Fruit fly (Drosophila melanogaster) whole organism, embryonic: ENCODE results near the gene Herc4.

Experiments
- Bdp1 ChIP-seq: fragments of 200-800 bp; sonication (Bioruptor generic); optimal IDR thresholded peaks from 3 replicates; lab custom pipeline; 2016; ENCODE audit warnings: missing biosample characterization, missing genetic modification characterization
- Blimp-1 ChIP-seq: fragments of 200-800 bp; sonication (Bioruptor generic); optimal IDR thresholded peaks from 3 replicates; lab custom pipeline; 2018; ENCODE audit warnings: missing biosample characterization, missing genetic modification characterization, mild to moderate bottlenecking, moderate library complexity, missing genetic modification reagents
- CG10147 ChIP-seq: fragments of 200-800 bp; sonication (Bioruptor generic); optimal IDR thresholded peaks from 2 replicates; lab custom pipeline; 2019; ENCODE audit warnings: missing biosample characterization, mild to moderate bottlenecking, missing genetic modification characterization, moderate library complexity
- CG10274 ChIP-seq: fragments of 200-800 bp; sonication (Bioruptor generic); optimal IDR thresholded peaks from 3 replicates; lab custom pipeline; 2017; ENCODE audit warnings: missing biosample characterization, mild to moderate bottlenecking, missing genetic modification characterization
- CG12071 ChIP-seq: fragments of 200-800 bp; sonication (Bioruptor generic); optimal IDR thresholded peaks from 3 replicates; lab custom pipeline; 2018; ENCODE audit warnings: missing biosample characterization, mild to moderate bottlenecking, missing genetic modification characterization
- CG12155 ChIP-seq: fragments of 200-800 bp; sonication (Bioruptor generic); optimal IDR thresholded peaks from 3 replicates; lab custom pipeline; 2016; ENCODE audit warnings: missing biosample characterization, missing genetic modification characterization
- CG14050 ChIP-seq: fragments of 200-800 bp; sonication (Bioruptor generic); IDR thresholded peaks from 3 replicates; pipeline ENCODE4 v1.3.6; 2022; ENCODE audit warnings: missing biosample characterization, missing genetic modification characterization
- CG14667 ChIP-seq: fragments of 200-800 bp; sonication (Bioruptor generic); IDR thresholded peaks from 2 replicates; pipeline ENCODE4 v1.3.6; 2022; ENCODE audit warnings: missing biosample characterization, missing genetic modification characterization
- CG17385 ChIP-seq: fragments of 200-800 bp; sonication (Bioruptor generic); optimal IDR thresholded peaks from 3 replicates; lab custom pipeline; 2018; ENCODE audit warnings: missing biosample characterization, mild to moderate bottlenecking, missing genetic modification characterization
- CG17912 ChIP-seq: fragments of 200-800 bp; sonication (Bioruptor generic); optimal IDR thresholded peaks from 2 replicates; lab custom pipeline; 2018; ENCODE audit warnings: missing biosample characterization, mild to moderate bottlenecking, missing genetic modification characterization
- CG31365 ChIP-seq: fragments of 200-800 bp; sonication (Bioruptor generic); optimal IDR thresholded peaks from 2 replicates; lab custom pipeline; 2018; ENCODE audit warnings: missing biosample characterization, mild to moderate bottlenecking, missing genetic modification characterization
- CG31441 ChIP-seq: fragments of 200-800 bp; sonication (Bioruptor generic); IDR thresholded peaks from 2 replicates; pipeline ENCODE4 v1.3.6; 2022; ENCODE audit warnings: missing biosample characterization, missing genetic modification characterization
- CG3163 ChIP-seq: fragments of 200-800 bp; sonication (Bioruptor generic); optimal IDR thresholded peaks from 3 replicates; lab custom pipeline; 2016; ENCODE audit warnings: missing biosample characterization, missing genetic modification characterization
- CG4328 ChIP-seq: fragments of 200-800 bp; sonication (Bioruptor generic); optimal IDR thresholded peaks from 3 replicates; lab custom pipeline; 2017; ENCODE audit warnings: missing biosample characterization, missing genetic modification reagents, missing genetic modification characterization
- CG5953 ChIP-seq: fragments of 200-800 bp; sonication (Bioruptor generic); IDR thresholded peaks from 2 replicates; pipeline ENCODE4 v1.3.6; 2022; ENCODE audit warnings: missing biosample characterization, missing genetic modification characterization
- CG6254 ChIP-seq: fragments of 200-800 bp; sonication (Bioruptor generic); optimal IDR thresholded peaks from 3 replicates; lab custom pipeline; 2017; ENCODE audit warnings: mild to moderate bottlenecking, missing biosample characterization, missing genetic modification reagents, missing genetic modification characterization
- CG7271 ChIP-seq: fragments of 200-800 bp; sonication (Bioruptor generic); optimal IDR thresholded peaks from 2 replicates; lab custom pipeline; 2018; ENCODE audit warnings: missing biosample characterization, mild to moderate bottlenecking, missing genetic modification characterization, moderate library complexity
- CG7839 ChIP-seq: fragments of 200-800 bp; sonication (Bioruptor generic); optimal IDR thresholded peaks from 3 replicates; lab custom pipeline; 2018; ENCODE audit warnings: missing biosample characterization, mild to moderate bottlenecking, missing genetic modification characterization, moderate library complexity
- CG7928 ChIP-seq: fragments of 200-800 bp; sonication (Bioruptor generic); optimal IDR thresholded peaks from 2 replicates; lab custom pipeline; 2017; ENCODE audit warnings: missing biosample characterization, mild to moderate bottlenecking, missing genetic modification characterization
- CG8765 ChIP-seq: fragments of 200-800 bp; sonication (Bioruptor generic); IDR thresholded peaks from 2 replicates; pipeline ENCODE4 v1.3.6; 2022; ENCODE audit warnings: missing biosample characterization, missing genetic modification characterization
- D19A ChIP-seq: fragments of 200-800 bp; optimal IDR thresholded peaks from 3 replicates; lab custom pipeline; 2019; ENCODE audit warnings: missing biosample characterization, mild to moderate bottlenecking, missing genetic modification characterization, moderate library complexity
- Doc2 ChIP-seq: fragments of 200-800 bp; sonication (Bioruptor generic); IDR thresholded peaks from 2 replicates; pipeline ENCODE4 v1.3.6; 2022; ENCODE audit warnings: missing biosample characterization, missing genetic modification characterization
- E2f1 ChIP-seq: fragments of 200-800 bp; sonication (Bioruptor generic); IDR thresholded peaks from 2 replicates; pipeline ENCODE4 v1.3.6; 2022; ENCODE audit warnings: missing biosample characterization, missing genetic modification characterization
- Gug ChIP-seq: fragments of 200-800 bp; sonication (Bioruptor generic); IDR thresholded peaks from 4 replicates; pipeline ENCODE4 v1.3.6; 2022; ENCODE audit warnings: missing biosample characterization, missing genetic modification characterization
- Hmr ChIP-seq: fragments of 200-800 bp; sonication (Bioruptor generic); optimal IDR thresholded peaks from 3 replicates; lab custom pipeline; 2017; ENCODE audit warnings: mild to moderate bottlenecking, missing biosample characterization, missing genetic modification reagents, missing genetic modification characterization
- Hr3 ChIP-seq: fragments of 200-800 bp; sonication (Bioruptor generic); optimal IDR thresholded peaks from 3 replicates; lab custom pipeline; 2016; ENCODE audit warnings: missing biosample characterization, missing genetic modification characterization
- Lim3 ChIP-seq: fragments of 200-800 bp; sonication (Bioruptor generic); IDR thresholded peaks from 2 replicates; pipeline ENCODE4 v1.3.6; 2022; ENCODE audit warnings: missing biosample characterization, missing genetic modification characterization
- MESR4 ChIP-seq: fragments of 200-800 bp; sonication (Bioruptor generic); optimal IDR thresholded peaks from 2 replicates; lab custom pipeline; 2018; ENCODE audit warnings: missing biosample characterization, mild to moderate bottlenecking, missing genetic modification characterization, moderate library complexity
- NC2α ChIP-seq: fragments of 200-800 bp; sonication (Bioruptor generic); optimal IDR thresholded peaks from 2 replicates; lab custom pipeline; 2016; ENCODE audit warnings: missing biosample characterization, missing genetic modification characterization
- Neu2 ChIP-seq: fragments of 200-800 bp; sonication (Bioruptor generic); optimal IDR thresholded peaks from 3 replicates; lab custom pipeline; 2016; ENCODE audit warnings: missing biosample characterization, missing genetic modification characterization, borderline replicate concordance
- Nf-YC ChIP-seq: fragments of 200-800 bp; optimal IDR thresholded peaks from 3 replicates; lab custom pipeline; 2019; ENCODE audit warnings: missing biosample characterization, mild to moderate bottlenecking, missing genetic modification characterization, moderate library complexity
- Poxn ChIP-seq: fragments of 200-800 bp; sonication (Bioruptor generic); IDR thresholded peaks from 2 replicates; pipeline ENCODE4 v1.3.6; 2022; ENCODE audit warnings: missing biosample characterization, missing genetic modification characterization
- Trl ChIP-seq, 3 experiments: fragments of >200 bp in 2 of 3; fragments of 200-800 bp in 1 of 3; sonication (Bioruptor generic) in 1 of 3; optimal IDR thresholded peaks; 2 replicates in 1 of 3; 3 replicates in 2 of 3; lab custom pipeline; 2016 to 2017; ENCODE audit warnings: missing biosample characterization in 1 of 3, missing genetic modification characterization in 1 of 3
- cas ChIP-seq: fragments of 200-800 bp; sonication (Bioruptor generic); IDR thresholded peaks from 2 replicates; pipeline ENCODE4 v1.3.6; 2022; ENCODE audit warnings: missing biosample characterization, missing genetic modification characterization
- ci ChIP-seq: fragments of 200-800 bp; sonication (Bioruptor generic); IDR thresholded peaks from 3 replicates; pipeline ENCODE4 v1.3.6; 2022; ENCODE audit warnings: missing biosample characterization, missing genetic modification characterization
- croc ChIP-seq: fragments of 200-800 bp; sonication (Bioruptor generic); conservative IDR thresholded peaks from 3 replicates; pipeline ENCODE4 v1.3.6; 2022; ENCODE audit warnings: missing biosample characterization, missing genetic modification characterization
- dmrt99B ChIP-seq: fragments of 200-800 bp; sonication (Bioruptor generic); optimal IDR thresholded peaks from 2 replicates; lab custom pipeline; 2018; ENCODE audit warnings: missing biosample characterization, mild to moderate bottlenecking, missing genetic modification characterization, moderate library complexity
- eve ChIP-seq, 2 experiments: fragments of >200 bp; optimal IDR thresholded peaks; 2 replicates each; lab custom pipeline; 2017; ENCODE audit warnings: missing biosample characterization in 2 of 2, missing genetic modification characterization in 2 of 2
- inv ChIP-seq: fragments of 200-800 bp; sonication (Bioruptor generic); IDR thresholded peaks from 2 replicates; pipeline ENCODE4 v1.3.6; 2022; ENCODE audit warnings: missing biosample characterization, missing genetic modification characterization; ENCODE audit not compliant: partially characterized antibody
- lmd ChIP-seq: fragments of 200-800 bp; sonication (Bioruptor generic); IDR thresholded peaks from 2 replicates; pipeline ENCODE4 v1.3.6; 2022; ENCODE audit warnings: missing biosample characterization, missing genetic modification characterization
- mirr ChIP-seq: fragments of 200-800 bp; sonication (Bioruptor generic); optimal IDR thresholded peaks from 3 replicates; lab custom pipeline; 2018; ENCODE audit warnings: missing biosample characterization, mild to moderate bottlenecking, missing genetic modification characterization
- pb ChIP-seq: fragments of 200-800 bp; sonication (Bioruptor generic); optimal IDR thresholded peaks from 3 replicates; lab custom pipeline; 2016; ENCODE audit warnings: missing biosample characterization, missing genetic modification characterization
- psq ChIP-seq: fragments of 200-800 bp; sonication (Bioruptor generic); optimal IDR thresholded peaks from 2 replicates; lab custom pipeline; 2017; ENCODE audit warnings: missing biosample characterization, missing genetic modification characterization
- repo ChIP-seq: fragments of 200-800 bp; sonication (Bioruptor generic); optimal IDR thresholded peaks from 2 replicates; lab custom pipeline; 2016; ENCODE audit warnings: missing biosample characterization, missing genetic modification characterization
- ro ChIP-seq: fragments of 200-800 bp; sonication (Bioruptor generic); IDR thresholded peaks from 2 replicates; pipeline ENCODE4 v1.3.6; 2022; ENCODE audit warnings: missing biosample characterization, missing genetic modification characterization
- stwl ChIP-seq: fragments of 200-800 bp; sonication (Bioruptor generic); optimal IDR thresholded peaks from 3 replicates; lab custom pipeline; 2018; ENCODE audit warnings: missing biosample characterization, mild to moderate bottlenecking, missing genetic modification characterization, moderate library complexity
- unc-4 ChIP-seq: fragments of 200-800 bp; sonication (Bioruptor generic); IDR thresholded peaks from 2 replicates; pipeline ENCODE4 v1.3.6; 2022; ENCODE audit warnings: missing biosample characterization, missing genetic modification characterization; ENCODE audit not compliant: partially characterized antibody
- unpg ChIP-seq: fragments of 200-800 bp; sonication (Bioruptor generic); optimal IDR thresholded peaks from 3 replicates; lab custom pipeline; 2018; ENCODE audit warnings: missing biosample characterization, mild to moderate bottlenecking, missing genetic modification characterization, moderate library complexity
- vfl ChIP-seq: fragments of 200-800 bp; sonication (Bioruptor generic); optimal IDR thresholded peaks from 2 replicates; lab custom pipeline; 2016; ENCODE audit warnings: missing biosample characterization, missing genetic modification characterization
- vvl ChIP-seq: fragments of 200-800 bp; sonication (Bioruptor generic); IDR thresholded peaks from 2 replicates; pipeline ENCODE4 v1.3.6; 2022; ENCODE audit warnings: missing biosample characterization, missing genetic modification characterization

The Herc4 gene

dm6 chr3L:1300076-1300635 is 13.3 kb upstream of the Herc4 start (continued):
- TF ChIP-seq CG31365 (tag; lab: Kevin White, UChicago) (peak; percentile 32), Poxn (GFP tag; lab: Robert Waterston, UW) (no peak), CG12155 (GFP tag; lab: Kevin White, UChicago) (peak; percentile 76), CG7839 (tag; lab: Kevin White, UChicago) (peak; percentile 89), Trl (optimal IDR thresholded peaks at IDR 0.05; lab: Kevin White, UChicago) (peak in 1 of 2 experiments; percentile 0), Trl (GFP tag; optimal IDR thresholded peaks at IDR 0.05; lab: Kevin White, UChicago) (peak; percentile 29), NC2α (no peak), croc (GFP tag; lab: Robert Waterston, UW) (peak; percentile 83), CG17385 (GFP tag; lab: Kevin White, UChicago) (peak; percentile 79), E2f1 (GFP tag; lab: Robert Waterston, UW) (peak; percentile 58; the same call in 1 of the 2 replicates), ro (GFP tag; lab: Robert Waterston, UW) (peak; percentile 61; the same call in 1 of the 2 replicates), Bdp1 (GFP tag; lab: Kevin White, UChicago) (peak; percentile 12), pb (GFP tag; lab: Kevin White, UChicago) (no peak), lmd (GFP tag; lab: Robert Waterston, UW) (peak; percentile 83), Blimp-1 (GFP tag; lab: Kevin White, UChicago) (peak; percentile 91), CG8765 (peak; percentile 61; the same call in 1 of the 2 replicates), CG4328 (GFP tag; lab: Kevin White, UChicago) (peak; percentile 84), Hr3 (GFP tag; lab: Kevin White, UChicago) (peak; percentile 74), CG7271 (tag; lab: Kevin White, UChicago) (no peak), Lim3 (GFP tag; lab: Robert Waterston, UW) (no peak), Gug (GFP tag; lab: Robert Waterston, UW) (peak; percentile 51), Doc2 (no peak), CG10274 (GFP tag; lab: Kevin White, UChicago) (peak; percentile 37), CG14667 (GFP tag; lab: Robert Waterston, UW) (peak; percentile 74), repo (GFP tag; lab: Kevin White, UChicago) (no peak), psq (GFP tag; lab: Kevin White, UChicago) (peak; percentile 54), vfl (GFP tag; lab: Kevin White, UChicago) (peak; percentile 18), CG31441 (GFP tag; lab: Robert Waterston, UW) (peak; percentile 97), CG12071 (no peak), vvl (GFP tag; lab: Robert Waterston, UW) (peak; percentile 92), stwl (tag; lab: Kevin White, UChicago) (peak; percentile 7), CG6254 (peak; percentile 79), Hmr (GFP tag; lab: Kevin White, UChicago) (peak; percentile 79), CG10147 (GFP tag; lab: Kevin White, UChicago) (peak; percentile 75), D19A (peak; percentile 88), MESR4 (GFP tag; lab: Kevin White, UChicago) (no peak), CG7928 (GFP tag; lab: Kevin White, UChicago) (peak; percentile 50), Neu2 (GFP tag; lab: Kevin White, UChicago) (no peak), unc-4 (GFP tag; lab: Robert Waterston, UW) (no peak), unpg (peak; percentile 88), CG3163 (no peak), ci (GFP tag; lab: Robert Waterston, UW) (peak; percentile 90), dmrt99B (tag; lab: Kevin White, UChicago) (peak; percentile 84), eve (GFP tag; optimal IDR thresholded peaks at IDR 0.05; lab: Kevin White, UChicago) (no peak), CG14050 (GFP tag; lab: Robert Waterston, UW) (peak; percentile 61; the same call in 2 of the 3 replicates), Nf-YC (tag; lab: Kevin White, UChicago) (peak; percentile 70), inv (GFP tag; lab: Robert Waterston, UW) (no peak), CG17912 (GFP tag; lab: Kevin White, UChicago) (no peak), CG5953 (peak; percentile 56), mirr (peak; percentile 25), cas (GFP tag; lab: Robert Waterston, UW) (no peak)
